Fruit fly (Drosophila melanogaster): Measurements from ENCODE around the gene CtsB.

CtsB gene

DNA sequence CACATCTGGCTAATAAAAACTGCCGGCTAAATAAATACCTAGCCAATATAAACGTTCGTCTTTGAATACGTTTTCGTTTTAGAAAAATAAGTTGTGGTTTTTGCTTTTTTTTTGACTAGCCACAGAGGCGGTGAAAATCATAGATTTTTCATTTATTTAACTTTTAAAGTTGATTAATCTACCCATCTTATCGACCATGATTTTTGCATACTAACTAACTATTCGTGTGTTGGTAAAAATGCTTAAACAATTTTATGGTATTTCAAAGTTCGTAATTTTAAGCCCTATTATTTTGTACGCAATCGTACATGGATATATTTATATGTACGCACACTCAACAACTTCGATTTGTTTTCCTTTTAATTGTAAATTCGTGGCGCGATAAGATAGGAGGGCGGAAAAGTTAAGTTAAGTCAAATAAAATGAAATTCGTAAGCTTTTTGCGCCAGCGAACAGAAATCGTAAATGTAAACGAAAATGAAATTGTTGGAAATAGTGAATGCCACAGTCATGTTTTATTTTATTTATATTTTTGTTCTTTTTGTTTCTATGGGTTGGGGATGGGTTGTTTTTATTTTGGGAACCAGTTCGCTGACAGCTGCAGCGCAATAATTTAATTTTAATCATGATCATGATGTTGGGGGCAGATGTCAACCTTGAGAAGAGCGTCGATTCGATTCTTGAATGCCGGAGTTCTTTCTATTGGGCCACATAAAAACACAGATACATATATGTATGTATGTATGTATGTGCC, 35.6 kb upstream of the CtsB start (continued):
- peak; percentile 10 for TF ChIP-seq nmo (GFP tag; optimal IDR thresholded peaks at IDR 0.05)
- TF ChIP-seq CG17568 (GFP tag; optimal IDR thresholded peaks at IDR 0.05): peak; percentile 9
- TF ChIP-seq lov (optimal IDR thresholded peaks at IDR 0.05): no peak
- no peak for TF ChIP-seq lov (GFP tag; IDR thresholded peaks at IDR 0.05)
- TF ChIP-seq sna (GFP tag; IDR thresholded peaks at IDR 0.05; ENCODE audit: partially characterized antibody): no peak
- TF ChIP-seq CG17328 (GFP tag; IDR thresholded peaks at IDR 0.05): peak; percentile 23; the same call in 1 of the 2 replicates
- TF ChIP-seq Stat92E (GFP tag; optimal IDR thresholded peaks at IDR 0.05): no peak
- peak; percentile 63 for TF ChIP-seq stc (GFP tag; IDR thresholded peaks at IDR 0.05)
- TF ChIP-seq CG32532 (GFP tag; IDR thresholded peaks at IDR 0.05): peak; percentile 63; the same call in 1 of the 2 replicates
- TF ChIP-seq CG15696 (tag; optimal IDR thresholded peaks at IDR 0.05): no peak
- peak; percentile 48 for TF ChIP-seq CG6689 (GFP tag; IDR thresholded peaks at IDR 0.05)
- peak; percentile 10 for TF ChIP-seq az2 (GFP tag; optimal IDR thresholded peaks at IDR 0.05)
- 0 out of 2 replicates have a peak, but pooled peaks have one; percentile 26 for TF ChIP-seq CG32767 (GFP tag; IDR thresholded peaks at IDR 0.05)
- peak; percentile 18 for TF ChIP-seq CG15514 (GFP tag; optimal IDR thresholded peaks at IDR 0.05)
- peak; percentile 62; the same call in 1 of the 2 replicates for TF ChIP-seq vvl (GFP tag; IDR thresholded peaks at IDR 0.05)
- TF ChIP-seq CG11695 (GFP tag; IDR thresholded peaks at IDR 0.05): 0 out of 3 replicates have a peak, but pooled peaks have one; percentile 46
- 0 out of 2 replicates have a peak, but pooled peaks have one; percentile 7 for TF ChIP-seq CG31224 (GFP tag; IDR thresholded peaks at IDR 0.05)
- peak; percentile 26 for TF ChIP-seq CG12744 (GFP tag; optimal IDR thresholded peaks at IDR 0.05)
- TF ChIP-seq tll (GFP tag; optimal IDR thresholded peaks at IDR 0.05): no peak
- TF ChIP-seq Dek (tag; optimal IDR thresholded peaks at IDR 0.05): peak; percentile 27
- TF ChIP-seq CG18476 (GFP tag; optimal IDR thresholded peaks at IDR 0.05): peak; percentile 27
- no peak for TF ChIP-seq CG32772 (GFP tag; IDR thresholded peaks at IDR 0.05)
- peak; percentile 7 for TF ChIP-seq mam (GFP tag; optimal IDR thresholded peaks at IDR 0.05)
- peak; percentile 70 for TF ChIP-seq CG15269 (tag; optimal IDR thresholded peaks at IDR 0.05)
- peak; percentile 26; the same call in 1 of the 3 replicates for TF ChIP-seq tgo (GFP tag; IDR thresholded peaks at IDR 0.05)
- TF ChIP-seq sens (GFP tag): peak; percentile 85
- TF ChIP-seq dpn (GFP tag; optimal IDR thresholded peaks at IDR 0.05): peak in 1 of 2 experiments; percentile 31
- TF ChIP-seq odd (GFP tag; optimal IDR thresholded peaks at IDR 0.05): peak; percentile 21
- TF ChIP-seq CG9932 (GFP tag; IDR thresholded peaks at IDR 0.05): 0 out of 2 replicates have a peak, but pooled peaks have one; percentile 16
- TF ChIP-seq Dip3 (GFP tag; optimal IDR thresholded peaks at IDR 0.05): peak; percentile 5
- peak; percentile 66; the same call in 1 of the 4 replicates for TF ChIP-seq chinmo (GFP tag; IDR thresholded peaks at IDR 0.05; ENCODE audit: partially characterized antibody)
- TF ChIP-seq Atf6 (GFP tag; IDR thresholded peaks at IDR 0.05): peak; percentile 76
- no peak for TF ChIP-seq sc (optimal IDR thresholded peaks at IDR 0.05)
- TF ChIP-seq sc (GFP tag; optimal IDR thresholded peaks at IDR 0.05): no peak
- TF ChIP-seq wek (GFP tag; optimal IDR thresholded peaks at IDR 0.05): no peak
- TF ChIP-seq CG11696 (GFP tag; IDR thresholded peaks at IDR 0.05): peak; percentile 90
- TF ChIP-seq CG12071 (GFP tag; optimal IDR thresholded peaks at IDR 0.05): peak; percentile 27
- TF ChIP-seq CG6254 (GFP tag; optimal IDR thresholded peaks at IDR 0.05): no peak
- TF ChIP-seq Antp (GFP tag; optimal IDR thresholded peaks at IDR 0.05): no peak
- TF ChIP-seq CkIIα-i1 (GFP tag; IDR thresholded peaks at IDR 0.05): no peak
- TF ChIP-seq Fer1 (GFP tag; optimal IDR thresholded peaks at IDR 0.05): peak; percentile 39
- peak; percentile 34 for TF ChIP-seq Hmr (GFP tag; optimal IDR thresholded peaks at IDR 0.05)
- TF ChIP-seq CoRest (tag; optimal IDR thresholded peaks at IDR 0.05): peak; percentile 41
- TF ChIP-seq CG17359 (tag; optimal IDR thresholded peaks at IDR 0.05): peak; percentile 46
- TF ChIP-seq CG4424 (GFP tag; optimal IDR thresholded peaks at IDR 0.05): peak; percentile 26
- peak; percentile 19 for TF ChIP-seq CG13296 (GFP tag; optimal IDR thresholded peaks at IDR 0.05)
- TF ChIP-seq CG18599 (GFP tag; optimal IDR thresholded peaks at IDR 0.05): peak; percentile 75
- no peak for TF ChIP-seq p53 (GFP tag; optimal IDR thresholded peaks at IDR 0.05)
- TF ChIP-seq slou (GFP tag; optimal IDR thresholded peaks at IDR 0.05): no peak
